Fruit fly (Drosophila melanogaster) whole organism, embryonic: ENCODE results near the gene Lasp.

ENCODE experiments used
- ATbp ChIP-seq: fragments of 200-800 bp; sonication (Bioruptor generic); optimal IDR thresholded peaks from 2 replicates; lab custom pipeline; 2017; ENCODE audit warnings: missing biosample characterization, mild to moderate bottlenecking, missing genetic modification characterization, missing genetic modification reagents
- Aef1 ChIP-seq: fragments of 200-800 bp; sonication (Bioruptor generic); IDR thresholded peaks from 3 replicates; pipeline ENCODE4 v1.3.6; 2022; ENCODE audit warnings: missing biosample characterization, missing genetic modification characterization
- CG10267 ChIP-seq: fragments of 200-800 bp; sonication (Bioruptor generic); optimal IDR thresholded peaks from 2 replicates; lab custom pipeline; 2018; ENCODE audit warnings: missing biosample characterization, mild to moderate bottlenecking, missing genetic modification characterization, moderate library complexity
- CG10321 ChIP-seq: fragments of 200-800 bp; sonication (Bioruptor generic); IDR thresholded peaks from 2 replicates; pipeline ENCODE4 v1.3.6; 2022; ENCODE audit warnings: missing biosample characterization, missing genetic modification characterization
- CG10979 ChIP-seq: fragments of 200-800 bp; sonication (Bioruptor generic); optimal IDR thresholded peaks from 2 replicates; lab custom pipeline; 2018; ENCODE audit warnings: missing biosample characterization, mild to moderate bottlenecking, missing genetic modification characterization, moderate library complexity
- CG11504 ChIP-seq: fragments of 200-800 bp; sonication (Bioruptor generic); optimal IDR thresholded peaks from 3 replicates; lab custom pipeline; 2019; ENCODE audit warnings: missing biosample characterization, mild to moderate bottlenecking, missing genetic modification characterization, moderate library complexity
- CG11695 ChIP-seq: fragments of 200-800 bp; sonication (Bioruptor generic); IDR thresholded peaks from 3 replicates; pipeline ENCODE4 v1.3.6; 2022; ENCODE audit warnings: missing biosample characterization, missing genetic modification characterization
- CG12104 ChIP-seq: fragments of 200-800 bp; sonication (Bioruptor generic); optimal IDR thresholded peaks from 3 replicates; lab custom pipeline; 2016; ENCODE audit warnings: missing biosample characterization, missing genetic modification characterization
- CG12391 ChIP-seq: fragments of 200-800 bp; sonication (Bioruptor generic); optimal IDR thresholded peaks from 3 replicates; lab custom pipeline; 2018; ENCODE audit warnings: missing biosample characterization, mild to moderate bottlenecking, missing genetic modification characterization, moderate library complexity
- CG14050 ChIP-seq: fragments of 200-800 bp; sonication (Bioruptor generic); IDR thresholded peaks from 3 replicates; pipeline ENCODE4 v1.3.6; 2022; ENCODE audit warnings: missing biosample characterization, missing genetic modification characterization
- CG15269 ChIP-seq: fragments of 200-800 bp; sonication (Bioruptor generic); optimal IDR thresholded peaks from 2 replicates; lab custom pipeline; 2018; ENCODE audit warnings: missing biosample characterization, mild to moderate bottlenecking, missing genetic modification characterization, moderate library complexity
- CG15514 ChIP-seq: fragments of 200-800 bp; sonication (Bioruptor generic); optimal IDR thresholded peaks from 3 replicates; lab custom pipeline; 2017; ENCODE audit warnings: missing biosample characterization, missing genetic modification characterization, mild to moderate bottlenecking, moderate library complexity, missing genetic modification reagents
- CG16815 ChIP-seq: fragments of 200-800 bp; sonication (Bioruptor generic); optimal IDR thresholded peaks from 3 replicates; lab custom pipeline; 2017; ENCODE audit warnings: missing biosample characterization, mild to moderate bottlenecking, missing genetic modification characterization
- CG17361 ChIP-seq: fragments of 200-800 bp; sonication (Bioruptor generic); IDR thresholded peaks from 3 replicates; pipeline ENCODE4 v1.3.6; 2022; ENCODE audit warnings: missing biosample characterization, missing genetic modification characterization
- CG17385 ChIP-seq: fragments of 200-800 bp; sonication (Bioruptor generic); optimal IDR thresholded peaks from 3 replicates; lab custom pipeline; 2018; ENCODE audit warnings: missing biosample characterization, mild to moderate bottlenecking, missing genetic modification characterization
- CG4328 ChIP-seq: fragments of 200-800 bp; sonication (Bioruptor generic); optimal IDR thresholded peaks from 3 replicates; lab custom pipeline; 2017; ENCODE audit warnings: missing biosample characterization, missing genetic modification reagents, missing genetic modification characterization
- CG6791 ChIP-seq: fragments of 200-800 bp; sonication (Bioruptor generic); IDR thresholded peaks from 3 replicates; pipeline ENCODE4 v1.3.6; 2022; ENCODE audit warnings: missing biosample characterization, missing genetic modification characterization; ENCODE audit not compliant: partially characterized antibody
- CG8388 ChIP-seq: fragments of 200-800 bp; sonication (Bioruptor generic); optimal IDR thresholded peaks from 2 replicates; lab custom pipeline; 2019; ENCODE audit warnings: missing biosample characterization, mild to moderate bottlenecking, missing genetic modification characterization, moderate library complexity
- CG9797 ChIP-seq: fragments of 200-800 bp; sonication (Bioruptor generic); optimal IDR thresholded peaks from 3 replicates; lab custom pipeline; 2018; ENCODE audit warnings: missing biosample characterization, mild to moderate bottlenecking, missing genetic modification characterization
- CHES-1-like ChIP-seq: fragments of 200-800 bp; sonication (Bioruptor generic); optimal IDR thresholded peaks from 2 replicates; lab custom pipeline; 2016; ENCODE audit warnings: missing biosample characterization, missing genetic modification characterization
- Dek ChIP-seq: fragments of 200-800 bp; sonication (Bioruptor generic); optimal IDR thresholded peaks from 3 replicates; lab custom pipeline; 2019; ENCODE audit warnings: missing biosample characterization, mild to moderate bottlenecking, missing genetic modification characterization, moderate library complexity
- Doc2 ChIP-seq: fragments of 200-800 bp; sonication (Bioruptor generic); IDR thresholded peaks from 2 replicates; pipeline ENCODE4 v1.3.6; 2022; ENCODE audit warnings: missing biosample characterization, missing genetic modification characterization
- E2f1 ChIP-seq: fragments of 200-800 bp; sonication (Bioruptor generic); IDR thresholded peaks from 2 replicates; pipeline ENCODE4 v1.3.6; 2022; ENCODE audit warnings: missing biosample characterization, missing genetic modification characterization
- Fer1 ChIP-seq: fragments of 200-800 bp; sonication (Bioruptor generic); optimal IDR thresholded peaks from 2 replicates; lab custom pipeline; 2017; ENCODE audit warnings: missing biosample characterization, mild to moderate bottlenecking, missing genetic modification characterization
- Meics ChIP-seq: fragments of 200-800 bp; sonication (Bioruptor generic); optimal IDR thresholded peaks from 2 replicates; lab custom pipeline; 2017; ENCODE audit warnings: missing biosample characterization, mild to moderate bottlenecking, missing genetic modification characterization
- NFAT ChIP-seq: fragments of 200-800 bp; sonication (Bioruptor generic); IDR thresholded peaks from 2 replicates; pipeline ENCODE4 v1.3.6; 2022; ENCODE audit warnings: missing biosample characterization, missing genetic modification characterization
- Optix ChIP-seq: fragments of 200-800 bp; sonication (Bioruptor generic); IDR thresholded peaks from 3 replicates; pipeline ENCODE4 v1.3.6; 2022; ENCODE audit warnings: missing biosample characterization, missing genetic modification characterization
- ara ChIP-seq: fragments of 200-800 bp; sonication (Bioruptor generic); IDR thresholded peaks from 2 replicates; pipeline ENCODE4 v1.3.6; 2022; ENCODE audit warnings: missing biosample characterization, missing genetic modification characterization
- bcd ChIP-seq: fragments of 200-800 bp; sonication (Bioruptor generic); optimal IDR thresholded peaks from 2 replicates; lab custom pipeline; 2017; ENCODE audit warnings: missing biosample characterization, mild to moderate bottlenecking, missing genetic modification characterization
- bsh ChIP-seq, 2 experiments: fragments of 200-800 bp; sonication (Bioruptor generic); optimal IDR thresholded peaks; 2 replicates each; lab custom pipeline; 2017 to 2018; ENCODE audit warnings: mild to moderate bottlenecking in 2 of 2, missing biosample characterization in 2 of 2, missing genetic modification characterization in 2 of 2, moderate library complexity in 1 of 2
- chinmo ChIP-seq: fragments of 200-800 bp; sonication (Bioruptor generic); IDR thresholded peaks from 4 replicates; pipeline ENCODE4 v1.3.6; 2022; ENCODE audit warnings: missing biosample characterization, missing genetic modification characterization; ENCODE audit not compliant: partially characterized antibody
- dpn ChIP-seq, 2 experiments: fragments of 200-800 bp; sonication (Bioruptor generic); optimal IDR thresholded peaks; 3 replicates each; lab custom pipeline; 2016; ENCODE audit warnings: missing biosample characterization in 2 of 2, missing genetic modification characterization in 2 of 2
- en ChIP-seq: fragments of 200-800 bp; sonication (Bioruptor generic); optimal IDR thresholded peaks from 2 replicates; lab custom pipeline; 2016; ENCODE audit warnings: missing biosample characterization, missing genetic modification characterization
- fd96Cb ChIP-seq: fragments of 200-800 bp; sonication (Bioruptor generic); optimal IDR thresholded peaks from 2 replicates; lab custom pipeline; 2018; ENCODE audit warnings: missing biosample characterization, mild to moderate bottlenecking, missing genetic modification characterization, moderate library complexity
- gsb ChIP-seq: fragments of 200-800 bp; sonication (Bioruptor generic); IDR thresholded peaks from 2 replicates; pipeline ENCODE4 v1.3.6; 2022; ENCODE audit warnings: missing biosample characterization, missing genetic modification characterization
- lilli ChIP-seq: fragments of 200-800 bp; sonication (Bioruptor generic); optimal IDR thresholded peaks from 3 replicates; lab custom pipeline; 2016; ENCODE audit warnings: missing biosample characterization, missing genetic modification characterization
- lmd ChIP-seq: fragments of 200-800 bp; sonication (Bioruptor generic); IDR thresholded peaks from 2 replicates; pipeline ENCODE4 v1.3.6; 2022; ENCODE audit warnings: missing biosample characterization, missing genetic modification characterization
- mam ChIP-seq: fragments of 200-800 bp; sonication (Bioruptor generic); optimal IDR thresholded peaks from 3 replicates; lab custom pipeline; 2016; ENCODE audit warnings: missing biosample characterization, missing genetic modification characterization
- onecut ChIP-seq: fragments of 200-800 bp; sonication (Bioruptor generic); IDR thresholded peaks from 2 replicates; pipeline ENCODE4 v1.3.6; 2022; ENCODE audit warnings: missing biosample characterization, missing genetic modification characterization
- pan ChIP-seq, 4 experiments: fragments of >200 bp in 3 of 4; fragments of 200-800 bp in 1 of 4; sonication (Bioruptor generic) in 1 of 4; optimal IDR thresholded peaks in 3 of 4; IDR thresholded peaks in 1 of 4; 2 replicates each; pipeline versions ENCODE4 v1.3.6 to Lab custom; 2017 to 2022; ENCODE audit warnings: missing biosample characterization in 2 of 4, missing genetic modification characterization in 2 of 4, mixed read lengths in 1 of 4
- prd ChIP-seq, 3 experiments: fragments of >200 bp in 2 of 3; fragments of 200-800 bp in 1 of 3; sonication (Bioruptor generic) in 1 of 3; optimal IDR thresholded peaks in 2 of 3; IDR thresholded peaks in 1 of 3; 2 replicates in 2 of 3; 3 replicates in 1 of 3; pipeline versions ENCODE4 v1.3.6 to Lab custom; 2017 to 2022; ENCODE audit warnings: missing biosample characterization in 1 of 3, missing genetic modification characterization in 1 of 3
- ranshi ChIP-seq: fragments of 200-800 bp; sonication (Bioruptor generic); IDR thresholded peaks from 2 replicates; pipeline ENCODE4 v1.3.6; 2022; ENCODE audit warnings: missing biosample characterization, missing genetic modification characterization
- sob ChIP-seq: fragments of 200-800 bp; sonication (Bioruptor generic); IDR thresholded peaks from 2 replicates; pipeline ENCODE4 v1.3.6; 2022; ENCODE audit warnings: missing biosample characterization, missing genetic modification characterization
- trh ChIP-seq: fragments of 200-800 bp; sonication (Bioruptor generic); optimal IDR thresholded peaks from 2 replicates; lab custom pipeline; 2016; ENCODE audit warnings: missing biosample characterization, missing genetic modification characterization
- unc-4 ChIP-seq: fragments of 200-800 bp; sonication (Bioruptor generic); IDR thresholded peaks from 2 replicates; pipeline ENCODE4 v1.3.6; 2022; ENCODE audit warnings: missing biosample characterization, missing genetic modification characterization; ENCODE audit not compliant: partially characterized antibody
- zen ChIP-seq: fragments of 200-800 bp; sonication (Bioruptor generic); optimal IDR thresholded peaks from 3 replicates; lab custom pipeline; 2018; ENCODE audit warnings: missing biosample characterization, mild to moderate bottlenecking, missing genetic modification characterization, moderate library complexity

Gene Lasp

dm6 chr3L:16710258-16711020 is 1.0 kb downstream of the Lasp start (continued):
- TF ChIP-seq CG10979 (tag; lab: Kevin White, UChicago) (peak; percentile 17), ATbp (peak; percentile 15), E2f1 (0 out of 2 replicates have a peak, but pooled peaks have one; percentile 30), gsb (GFP tag; lab: Robert Waterston, UW) (0 out of 2 replicates have a peak, but pooled peaks have one; percentile 15), CG17385 (GFP tag; lab: Kevin White, UChicago) (peak; percentile 50), CG16815 (GFP tag; lab: Kevin White, UChicago) (peak; percentile 3), en (GFP tag; lab: Kevin White, UChicago) (no peak), CG11695 (GFP tag; lab: Robert Waterston, UW) (peak; percentile 89), pan (optimal IDR thresholded peaks at IDR 0.05; lab: Kevin White, UChicago) (no peak), pan (GFP tag; optimal IDR thresholded peaks at IDR 0.05 in 1 of 2, IDR thresholded peaks at IDR 0.05 in 1 of 2) (peak in 1 of 2 experiments; percentile 28), CG6791 (no peak), Fer1 (GFP tag; lab: Kevin White, UChicago) (peak; percentile 60), bcd (GFP tag; lab: Kevin White, UChicago) (peak; percentile 53), CG15269 (peak; percentile 43), Optix (GFP tag; lab: Robert Waterston, UW) (peak; percentile 21; the same call in 1 of the 3 replicates), fd96Cb (tag; lab: Kevin White, UChicago) (peak; percentile 45), ranshi (peak; percentile 36; the same call in 1 of the 2 replicates), prd (optimal IDR thresholded peaks at IDR 0.05; lab: Kevin White, UChicago) (no peak), prd (GFP tag; IDR thresholded peaks at IDR 0.05; lab: Robert Waterston, UW) (peak; percentile 78), CG8388 (peak; percentile 59), CG17361 (GFP tag; lab: Robert Waterston, UW) (peak; percentile 46), CG12391 (peak; percentile 44), dpn (GFP tag; optimal IDR thresholded peaks at IDR 0.05; lab: Kevin White, UChicago) (peak in 1 of 2 experiments; percentile 24), CHES-1-like (no peak), lilli (GFP tag; lab: Kevin White, UChicago) (peak; percentile 3), CG12104 (GFP tag; lab: Kevin White, UChicago) (peak; percentile 0), chinmo (GFP tag; lab: Robert Waterston, UW) (0 out of 4 replicates have a peak, but pooled peaks have one; percentile 46), NFAT (0 out of 2 replicates have a peak, but pooled peaks have one; percentile 25), CG4328 (GFP tag; lab: Kevin White, UChicago) (peak; percentile 1), Aef1 (GFP tag; lab: Robert Waterston, UW) (peak; percentile 50; the same call in 2 of the 3 replicates), CG14050 (GFP tag; lab: Robert Waterston, UW) (no peak), Meics (GFP tag; lab: Kevin White, UChicago) (peak; percentile 18), zen (tag; lab: Kevin White, UChicago) (peak; percentile 33), CG10321 (GFP tag; lab: Robert Waterston, UW) (peak; percentile 92), CG11504 (tag; lab: Kevin White, UChicago) (peak; percentile 69), sob (GFP tag; lab: Robert Waterston, UW) (0 out of 2 replicates have a peak, but pooled peaks have one; percentile 13), bsh (GFP tag; optimal IDR thresholded peaks at IDR 0.05; lab: Kevin White, UChicago) (peak in 1 of 2 experiments; percentile 20), lmd (GFP tag; lab: Robert Waterston, UW) (peak; percentile 71), ara (0 out of 2 replicates have a peak, but pooled peaks have one; percentile 16), CG9797 (GFP tag; lab: Kevin White, UChicago) (no peak), CG15514 (GFP tag; lab: Kevin White, UChicago) (peak; percentile 16), unc-4 (GFP tag; lab: Robert Waterston, UW) (no peak), Dek (tag; lab: Kevin White, UChicago) (peak; percentile 25), onecut (no peak), Doc2 (GFP tag; lab: Robert Waterston, UW) (no peak), CG10267 (tag; lab: Kevin White, UChicago) (peak; percentile 67), trh (GFP tag; lab: Kevin White, UChicago) (peak; percentile 7), mam (no peak)
